Fruit fly (Drosophila melanogaster) whole organism, prepupa: ENCODE measurements around the gene GATAe.
A peak's percentile ranks its signal among the peaks of the same experiment; 100 is the strongest.

Source experiments
- CG11762 ChIP-seq: fragments of 200-800 bp; sonication (Bioruptor generic); optimal IDR thresholded peaks from 3 replicates; lab custom pipeline; 2016; ENCODE audit warnings: missing biosample characterization, missing genetic modification characterization; ENCODE audit not compliant: insufficient read depth
- CG15336 ChIP-seq: fragments of 200-800 bp; sonication (Bioruptor generic); IDR thresholded peaks from 2 replicates; pipeline ENCODE4 v1.3.6; 2022; ENCODE audit warnings: missing biosample characterization, missing genetic modification characterization
- CG6808 ChIP-seq: fragments of 200-800 bp; sonication (Bioruptor generic); optimal IDR thresholded peaks from 3 replicates; lab custom pipeline; 2017; ENCODE audit warnings: missing biosample characterization, missing genetic modification characterization, mild to moderate bottlenecking, moderate library complexity, missing genetic modification reagents
- Sox102F ChIP-seq: fragments of 200-800 bp; sonication (Bioruptor generic); optimal IDR thresholded peaks from 2 replicates; lab custom pipeline; 2016; ENCODE audit warnings: missing biosample characterization, mild to moderate bottlenecking, missing genetic modification characterization
- cyc ChIP-seq: fragments of 200-800 bp; sonication (Bioruptor generic); optimal IDR thresholded peaks from 3 replicates; lab custom pipeline; 2016; ENCODE audit warnings: missing biosample characterization, missing genetic modification characterization
- pdm3 ChIP-seq: fragments of 200-800 bp; sonication (Bioruptor generic); optimal IDR thresholded peaks from 3 replicates; lab custom pipeline; 2016; ENCODE audit warnings: missing biosample characterization, missing genetic modification characterization
- topi ChIP-seq: fragments of 200-800 bp; sonication (Bioruptor generic); optimal IDR thresholded peaks from 3 replicates; lab custom pipeline; 2016; ENCODE audit warnings: missing biosample characterization, missing genetic modification characterization
- vri ChIP-seq: fragments of 200-800 bp; sonication (Bioruptor generic); optimal IDR thresholded peaks from 3 replicates; lab custom pipeline; 2016; ENCODE audit warnings: missing biosample characterization, mild to moderate bottlenecking, missing genetic modification characterization

DNA sequence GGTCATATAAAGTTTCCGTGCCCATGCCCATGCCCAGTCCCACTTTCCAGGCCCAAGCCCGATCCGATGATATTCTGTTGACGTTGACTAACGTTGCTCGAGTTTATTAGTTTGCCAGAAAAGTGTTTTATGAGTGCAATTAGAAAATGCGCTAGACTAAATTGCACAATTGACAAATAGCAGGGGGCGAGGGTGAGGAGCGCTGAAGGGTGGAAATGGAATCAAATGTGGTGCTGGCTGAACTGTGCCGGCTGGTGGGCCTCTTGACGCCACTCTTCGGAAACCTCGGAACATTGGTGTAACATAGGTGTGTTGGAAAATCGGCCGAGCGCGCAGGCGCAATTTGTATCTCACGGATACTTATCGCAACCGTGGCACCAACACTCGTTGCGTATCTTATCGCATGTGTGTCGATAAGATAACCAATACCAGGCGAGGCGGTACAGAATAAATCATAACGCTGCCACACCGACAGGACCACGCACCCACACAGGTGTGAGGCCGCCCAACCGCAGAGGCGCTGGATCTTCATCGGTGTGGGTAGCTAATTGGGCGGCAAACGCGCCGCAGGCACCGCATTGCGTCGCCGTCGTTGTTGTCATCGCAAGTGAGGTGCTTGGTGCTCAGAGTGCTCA, 2.9 kb downstream of the GATAe start:
- no peak for TF ChIP-seq pdm3
- TF ChIP-seq CG11762 (GFP tag; lab: Kevin White, UChicago) = no peak
- no peak for TF ChIP-seq cyc (GFP tag; lab: Kevin White, UChicago)
- TF ChIP-seq Sox102F (GFP tag; lab: Kevin White, UChicago) = no peak
- TF ChIP-seq CG15336 (GFP tag; lab: Robert Waterston, UW) = no peak
- TF ChIP-seq topi = no peak
- TF ChIP-seq vri (GFP tag; lab: Kevin White, UChicago) = peak; percentile 72
- no peak for TF ChIP-seq CG6808 (GFP tag; lab: Kevin White, UChicago)
